Fruit fly (Drosophila melanogaster) whole organism: ENCODE data around the gene CG15330.

Source experiments
- CG8478 ChIP-seq: fragments of >200 bp; optimal IDR thresholded peaks from 2 replicates; lab custom pipeline; 2018; ENCODE audit warnings: inconsistent platforms
- pan ChIP-seq: fragments of >200 bp; optimal IDR thresholded peaks from 2 replicates; lab custom pipeline; 2017
- psq ChIP-seq: fragments of >200 bp; optimal IDR thresholded peaks from 2 replicates; lab custom pipeline; 2017

dm6 chrX:7968215-7968799 lies 12.4 kb downstream of the CG15330 start, which contains the start of gene sws:
- TF ChIP-seq CG8478 (lab: Kevin White, UChicago) (no peak), pan (lab: Kevin White, UChicago) (no peak), psq (lab: Kevin White, UChicago) (no peak)
